Worm (Caenorhabditis elegans) whole organism, young adult: ENCODE data around the gene F11A5.18.

Experiments used
- atf-7 ChIP-seq: sonication (generic microtip); optimal IDR thresholded peaks from 2 replicates; lab custom pipeline; 2017; ENCODE audit warnings: mild to moderate bottlenecking, missing genetic modification characterization, missing compliant biosample characterization
- athp-1 ChIP-seq: sonication (generic microtip); optimal IDR thresholded peaks from 2 replicates; lab custom pipeline; 2017; ENCODE audit warnings: mild to moderate bottlenecking, missing genetic modification characterization, missing compliant biosample characterization
- dpff-1 ChIP-seq: sonication (generic microtip); optimal IDR thresholded peaks from 2 replicates; lab custom pipeline; 2017; ENCODE audit warnings: mild to moderate bottlenecking, missing genetic modification characterization, missing compliant biosample characterization
- madf-6 ChIP-seq: fragments of 200-800 bp; sonication (Bioruptor generic); IDR thresholded peaks from 2 replicates; pipeline ENCODE4 v1.3.6; 2022; ENCODE audit warnings: missing genetic modification reagents, missing genetic modification characterization, missing compliant biosample characterization
- mcd-1 ChIP-seq: fragments of 200-800 bp; sonication (Bioruptor generic); IDR thresholded peaks from 2 replicates; pipeline ENCODE4 v1.3.6; 2022; ENCODE audit warnings: missing genetic modification reagents, missing genetic modification characterization, missing compliant biosample characterization
- mxl-1 ChIP-seq: sonication (generic microtip); optimal IDR thresholded peaks from 2 replicates; lab custom pipeline; 2016; ENCODE audit warnings: missing genetic modification characterization, missing compliant biosample characterization
- nhr-179 ChIP-seq: sonication (generic microtip); optimal IDR thresholded peaks from 2 replicates; lab custom pipeline; 2016; ENCODE audit warnings: mild to moderate bottlenecking, missing genetic modification characterization, missing compliant biosample characterization
- nhr-90 ChIP-seq: sonication (generic microtip); optimal IDR thresholded peaks from 2 replicates; lab custom pipeline; 2016; ENCODE audit warnings: missing genotype, mild to moderate bottlenecking, missing genetic modification characterization, missing compliant biosample characterization
- repo-1 ChIP-seq: sonication (generic microtip); optimal IDR thresholded peaks from 2 replicates; lab custom pipeline; 2017; ENCODE audit warnings: mild to moderate bottlenecking, missing genetic modification characterization, missing compliant biosample characterization
- unc-130 ChIP-seq: sonication (generic microtip); optimal IDR thresholded peaks from 2 replicates; lab custom pipeline; 2016; ENCODE audit warnings: missing genetic modification reagents, missing genetic modification characterization, missing compliant biosample characterization
- ztf-18 ChIP-seq: sonication (generic microtip); optimal IDR thresholded peaks from 2 replicates; lab custom pipeline; 2016; ENCODE audit warnings: missing genotype, mild to moderate bottlenecking, missing genetic modification characterization, missing compliant biosample characterization
- ztf-22 ChIP-seq: fragments of 200-800 bp; sonication (Bioruptor generic); optimal IDR thresholded peaks from 2 replicates; lab custom pipeline; 2018; ENCODE audit warnings: mild to moderate bottlenecking, missing genetic modification characterization, moderate library complexity, missing compliant biosample characterization

ce11 chrV:16232180-16232579 lies 29.5 kb downstream of the F11A5.18 start, which contains the start of gene gst-22:
- TF ChIP-seq dpff-1 (tag; lab: Kevin White, UChicago) (no peak), atf-7 (tag; lab: Kevin White, UChicago) (no peak), mcd-1 (no peak), repo-1 (tag; lab: Kevin White, UChicago) (no peak), nhr-179 (tag; lab: Kevin White, UChicago) (no peak), unc-130 (no peak), madf-6 (GFP tag; lab: Robert Waterston, UW) (no peak), nhr-90 (tag; lab: Kevin White, UChicago) (no peak), ztf-22 (GFP tag; lab: Kevin White, UChicago) (no peak), ztf-18 (no peak), athp-1 (tag; lab: Kevin White, UChicago) (no peak), mxl-1 (no peak)
